Worm (Caenorhabditis elegans) whole organism, L4 larva: ENCODE data around the gene mlk-1.

Experiments used
- F26F4.8 ChIP-seq: fragments of 200-800 bp; sonication (Bioruptor generic); conservative IDR thresholded peaks from 2 replicates; pipeline ENCODE4 v1.3.6; 2022; ENCODE audit warnings: missing genetic modification characterization, missing compliant biosample characterization
- F44E2.7 ChIP-seq: fragments of 200-800 bp; sonication (Bioruptor generic); IDR thresholded peaks from 2 replicates; pipeline ENCODE4 v2.1.2; 2022; ENCODE audit warnings: missing genetic modification characterization, missing compliant biosample characterization
- F49E8.2 ChIP-seq: sonication (generic microtip); optimal IDR thresholded peaks from 2 replicates; lab custom pipeline; 2016; ENCODE audit warnings: missing compliant biosample characterization, mild to moderate bottlenecking, missing genetic modification characterization, borderline replicate concordance
- T20F7.1 ChIP-seq: fragments of 200-800 bp; sonication (Bioruptor generic); optimal IDR thresholded peaks from 2 replicates; lab custom pipeline; 2018; ENCODE audit warnings: mild to moderate bottlenecking, missing genetic modification characterization, missing compliant biosample characterization
- Y105C5A.15 ChIP-seq: fragments of 200-800 bp; sonication (Bioruptor generic); IDR thresholded peaks from 2 replicates; pipeline ENCODE4 v1.3.6; 2022; ENCODE audit warnings: missing genetic modification characterization, missing compliant biosample characterization
- Y5F2A.4 ChIP-seq: fragments of 200-800 bp; sonication (Bioruptor generic); optimal IDR thresholded peaks from 2 replicates; lab custom pipeline; 2018; ENCODE audit warnings: mild to moderate bottlenecking, missing genetic modification characterization, missing compliant biosample characterization
- ZK337.2 ChIP-seq: fragments of 200-800 bp; sonication (Bioruptor generic); IDR thresholded peaks from 2 replicates; pipeline ENCODE4 v1.3.6; 2022; ENCODE audit warnings: missing genetic modification reagents, missing genetic modification characterization, missing compliant biosample characterization
- aly-2 ChIP-seq: sonication (generic microtip); optimal IDR thresholded peaks from 2 replicates; lab custom pipeline; 2018; ENCODE audit warnings: missing biosample characterization, missing genetic modification characterization
- arid-1 ChIP-seq: fragments of 200-800 bp; sonication (Bioruptor generic); conservative IDR thresholded peaks from 2 replicates; pipeline ENCODE4 v1.3.6; 2022; ENCODE audit warnings: missing genetic modification reagents, missing genetic modification characterization, missing compliant biosample characterization
- ceh-20 ChIP-seq: fragments of 200-800 bp; sonication (Bioruptor generic); IDR thresholded peaks from 2 replicates; pipeline ENCODE4 v1.3.6; 2022; ENCODE audit warnings: missing genetic modification reagents, missing genetic modification characterization, missing compliant biosample characterization
- ceh-28 ChIP-seq: fragments of 150-350 bp; optimal IDR thresholded peaks from 2 replicates; lab custom pipeline; 2014; ENCODE audit warnings: missing biosample characterization, missing genetic modification reagents, missing genetic modification characterization
- ceh-32 ChIP-seq: sonication (generic microtip); optimal IDR thresholded peaks from 2 replicates; lab custom pipeline; 2016; ENCODE audit warnings: mild to moderate bottlenecking, missing genetic modification characterization, missing compliant biosample characterization; ENCODE audit not compliant: poor library complexity
- ceh-44 ChIP-seq: fragments of 200-800 bp; sonication (Bioruptor generic); IDR thresholded peaks from 2 replicates; pipeline ENCODE4 v1.3.6; 2022; ENCODE audit warnings: missing genetic modification reagents, missing genetic modification characterization, missing compliant biosample characterization
- daf-16 ChIP-seq, 3 experiments: sonication (generic microtip); optimal IDR thresholded peaks; 2 replicates each; lab custom pipeline; 2016 to 2017; ENCODE audit warnings: missing genetic modification characterization in 3 of 3, missing genetic modification reagents in 3 of 3, mild to moderate bottlenecking in 2 of 3, missing compliant biosample characterization in 2 of 3, missing biosample characterization in 1 of 3, moderate library complexity in 1 of 3
- daf-19 ChIP-seq: fragments of 200-800 bp; sonication (Bioruptor generic); conservative IDR thresholded peaks from 2 replicates; pipeline ENCODE4 v1.3.6; 2022; ENCODE audit warnings: missing genetic modification characterization, missing compliant biosample characterization
- dmd-6 ChIP-seq: fragments of 200-800 bp; sonication (Bioruptor generic); IDR thresholded peaks from 2 replicates; pipeline ENCODE4 v1.3.6; 2022; ENCODE audit warnings: missing genetic modification reagents, missing genetic modification characterization, missing compliant biosample characterization
- dmd-9 ChIP-seq: fragments of 200-800 bp; sonication (Bioruptor generic); IDR thresholded peaks from 2 replicates; pipeline ENCODE4 v1.3.6; 2022; ENCODE audit warnings: missing genetic modification reagents, missing genetic modification characterization, missing compliant biosample characterization
- dpl-1 ChIP-seq: fragments of 150-350 bp; optimal IDR thresholded peaks from 2 replicates; lab custom pipeline; 2014; ENCODE audit warnings: missing biosample characterization, missing genetic modification reagents, missing genetic modification characterization
- egl-27 ChIP-seq: sonication (generic microtip); optimal IDR thresholded peaks from 3 replicates; lab custom pipeline; 2017; ENCODE audit warnings: missing biosample characterization, missing genetic modification reagents, missing genetic modification characterization
- gei-8 ChIP-seq: fragments of 200-800 bp; sonication (Bioruptor generic); optimal IDR thresholded peaks from 2 replicates; lab custom pipeline; 2018; ENCODE audit warnings: mild to moderate bottlenecking, missing genetic modification characterization, missing compliant biosample characterization
- hif-1 ChIP-seq, 2 experiments: sonication (generic microtip); optimal IDR thresholded peaks; 2 replicates each; lab custom pipeline; 2016 to 2017; ENCODE audit warnings: missing compliant biosample characterization in 2 of 2, missing genetic modification characterization in 2 of 2, missing genetic modification reagents in 2 of 2, missing genotype in 2 of 2, mild to moderate bottlenecking in 1 of 2
- hlh-11 ChIP-seq: fragments of 200-800 bp; sonication (Bioruptor generic); optimal IDR thresholded peaks from 2 replicates; lab custom pipeline; 2018; ENCODE audit warnings: mild to moderate bottlenecking, missing genetic modification characterization, missing compliant biosample characterization
- hlh-30 ChIP-seq: sonication (generic microtip); optimal IDR thresholded peaks from 2 replicates; lab custom pipeline; 2017; ENCODE audit warnings: antibody characterized with exemption, mild to moderate bottlenecking, missing genetic modification characterization, missing compliant biosample characterization; ENCODE audit not compliant: insufficient read depth
- lim-7 ChIP-seq: fragments of 200-800 bp; sonication (Bioruptor generic); IDR thresholded peaks from 2 replicates; pipeline ENCODE4 v1.3.6; 2022; ENCODE audit warnings: missing genetic modification characterization, missing compliant biosample characterization
- lin-38 ChIP-seq: fragments of 200-800 bp; sonication (Bioruptor generic); IDR thresholded peaks from 2 replicates; pipeline ENCODE4 v1.3.6; 2022; ENCODE audit warnings: missing genetic modification reagents, missing genetic modification characterization, missing compliant biosample characterization
- lin-39 ChIP-seq: fragments of 150-350 bp; optimal IDR thresholded peaks from 2 replicates; lab custom pipeline; 2014; ENCODE audit warnings: missing biosample characterization, missing genetic modification reagents, missing genetic modification characterization
- lir-3 ChIP-seq: sonication (generic microtip); optimal IDR thresholded peaks from 2 replicates; lab custom pipeline; 2016; ENCODE audit warnings: mild to moderate bottlenecking, missing genetic modification characterization, missing compliant biosample characterization
- lsy-2 ChIP-seq, 2 experiments: fragments of 150-350 bp in 1 of 2; sonication (generic microtip) in 1 of 2; optimal IDR thresholded peaks; 2 replicates each; lab custom pipeline; 2014 to 2017; ENCODE audit warnings: missing biosample characterization in 2 of 2, missing genetic modification characterization in 2 of 2
- madf-9 ChIP-seq: fragments of 200-800 bp; sonication (Bioruptor generic); conservative IDR thresholded peaks from 2 replicates; pipeline ENCODE4 v1.3.6; 2022; ENCODE audit warnings: missing genetic modification reagents, missing genetic modification characterization, missing compliant biosample characterization
- mep-1 ChIP-seq: fragments of 150-350 bp; sonication (generic microtip); optimal IDR thresholded peaks from 3 replicates; lab custom pipeline; 2014; ENCODE audit warnings: missing biosample characterization, missing genetic modification characterization
- mxl-2 ChIP-seq: fragments of 200-800 bp; sonication (Bioruptor generic); conservative IDR thresholded peaks from 2 replicates; pipeline ENCODE4 v1.3.6; 2022; ENCODE audit warnings: missing genetic modification reagents, missing genetic modification characterization, missing compliant biosample characterization
- nhr-102 ChIP-seq: sonication (generic microtip); optimal IDR thresholded peaks from 2 replicates; lab custom pipeline; 2016; ENCODE audit warnings: mild to moderate bottlenecking, missing genetic modification characterization, moderate library complexity, missing compliant biosample characterization
- nhr-237 ChIP-seq: sonication (generic microtip); optimal IDR thresholded peaks from 2 replicates; lab custom pipeline; 2017; ENCODE audit warnings: missing biosample characterization, missing genetic modification characterization
- nhr-28 ChIP-seq: fragments of 150-350 bp; optimal IDR thresholded peaks from 2 replicates; lab custom pipeline; 2014; ENCODE audit warnings: missing biosample characterization, missing genetic modification characterization
- nhr-42 ChIP-seq: fragments of 200-800 bp; sonication (Bioruptor generic); IDR thresholded peaks from 2 replicates; pipeline ENCODE4 v1.3.6; 2022; ENCODE audit warnings: missing genetic modification characterization, missing compliant biosample characterization
- nhr-6 ChIP-seq: fragments of 150-350 bp; optimal IDR thresholded peaks from 2 replicates; lab custom pipeline; 2014; ENCODE audit warnings: missing biosample characterization, missing genetic modification characterization
- pha-4 ChIP-seq, 2 experiments: fragments of 150-350 bp in 1 of 2; fragments of 200-800 bp in 1 of 2; sonication (Bioruptor generic) in 1 of 2; IDR thresholded peaks in 1 of 2; optimal IDR thresholded peaks in 1 of 2; 2 replicates each; pipeline versions ENCODE4 v1.3.6 to Lab custom; 2014 to 2022; ENCODE audit warnings: missing genetic modification characterization in 2 of 2, missing genetic modification reagents in 2 of 2, missing biosample characterization in 1 of 2, missing compliant biosample characterization in 1 of 2
- pqm-1 ChIP-seq: sonication (generic microtip); optimal IDR thresholded peaks from 2 replicates; lab custom pipeline; 2017; ENCODE audit warnings: missing biosample characterization, missing genetic modification characterization
- saeg-2 ChIP-seq: fragments of 200-800 bp; sonication (Bioruptor generic); IDR thresholded peaks from 2 replicates; pipeline ENCODE4 v1.3.6; 2022; ENCODE audit warnings: missing genetic modification reagents, missing genetic modification characterization, missing compliant biosample characterization
- unc-130 ChIP-seq: sonication (generic microtip); optimal IDR thresholded peaks from 2 replicates; lab custom pipeline; 2016; ENCODE audit warnings: missing genetic modification reagents, missing genetic modification characterization, missing compliant biosample characterization
- unc-62 ChIP-seq, 3 experiments: fragments of 150-350 bp in 1 of 3; sonication (generic microtip); optimal IDR thresholded peaks in 2 of 3; peaks in 1 of 3; 1 replicate in 1 of 3; 2 replicates in 2 of 3; lab custom pipeline; 2014 to 2017; ENCODE audit warnings: missing biosample characterization in 3 of 3, missing genetic modification characterization in 3 of 3, missing genetic modification reagents in 3 of 3, missing genotype in 1 of 3
- vab-7 ChIP-seq: fragments of 200-800 bp; sonication (Bioruptor generic); IDR thresholded peaks from 2 replicates; pipeline ENCODE4 v1.3.6; 2022; ENCODE audit warnings: missing genetic modification reagents, missing genetic modification characterization, missing compliant biosample characterization
- zfp-2 ChIP-seq: sonication (generic microtip); optimal IDR thresholded peaks from 2 replicates; lab custom pipeline; 2016; ENCODE audit warnings: mild to moderate bottlenecking, missing genetic modification characterization, missing compliant biosample characterization
- zip-11 ChIP-seq: fragments of 200-800 bp; sonication (Bioruptor generic); IDR thresholded peaks from 2 replicates; pipeline ENCODE4 v1.3.6; 2022; ENCODE audit warnings: missing genetic modification characterization, missing compliant biosample characterization
- zip-2 ChIP-seq: fragments of 150-350 bp; optimal IDR thresholded peaks from 2 replicates; lab custom pipeline; 2014; ENCODE audit warnings: missing biosample characterization, missing genetic modification characterization

mlk-1 gene

DNA sequence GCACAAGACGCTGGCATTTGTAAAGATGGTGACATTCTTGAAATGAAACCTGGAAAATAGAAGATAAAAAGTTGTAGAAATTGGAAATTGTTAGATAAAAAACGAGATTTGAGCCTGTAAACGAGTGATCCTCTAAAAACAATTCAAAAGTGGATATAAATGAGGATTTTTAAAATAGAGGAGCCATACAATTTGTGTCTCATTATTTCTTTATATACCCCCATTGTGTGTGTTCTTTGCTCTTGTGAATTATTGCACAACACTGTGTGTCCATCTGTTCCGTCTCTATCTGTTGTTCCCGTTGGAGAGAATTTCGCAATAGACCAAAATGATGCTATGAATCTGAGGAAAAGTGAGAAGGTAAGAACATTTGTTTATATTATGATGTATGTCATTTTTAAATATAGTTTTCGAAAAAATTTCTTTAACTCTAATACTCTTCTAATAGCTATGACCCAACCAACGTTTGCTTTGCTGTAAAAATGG is 22.4 kb upstream of the mlk-1 start, which contains the start of gene Y58A7A.5:
Y58A7A.5 (minus strand) TSS at position 51 of the 486 bp plus-strand sequence.
- TF ChIP-seq mep-1: peak; percentile 35
- peak; percentile 57; the same call in 1 of the 2 replicates for TF ChIP-seq dmd-6 (GFP tag; lab: Robert Waterston, UW)
- peak in 1 of 2 experiments; percentile 59 for TF ChIP-seq lsy-2 (tag; optimal IDR thresholded peaks at IDR 0.05; lab: Kevin White, UChicago)
- TF ChIP-seq hif-1 (tag; optimal IDR thresholded peaks at IDR 0.05; lab: Kevin White, UChicago): peak in 1 of 2 experiments; percentile 39
- TF ChIP-seq zip-11: no peak
- peak in 1 of 2 experiments; percentile 54 for TF ChIP-seq daf-16 (GFP tag; optimal IDR thresholded peaks at IDR 0.05; lab: Kevin White, UChicago)
- no peak for TF ChIP-seq daf-16 (tag; optimal IDR thresholded peaks at IDR 0.05; lab: Kevin White, UChicago)
- TF ChIP-seq lir-3 (tag; lab: Kevin White, UChicago): no peak
- peak; percentile 98 for TF ChIP-seq zip-2 (tag; lab: Kevin White, UChicago)
- TF ChIP-seq Y105C5A.15 (GFP tag; lab: Robert Waterston, UW): no peak
- TF ChIP-seq unc-62 (GFP tag; optimal IDR thresholded peaks at IDR 0.05 in 1 of 2; lab: Kevin White, UChicago): no peak
- TF ChIP-seq unc-62 (tag; optimal IDR thresholded peaks at IDR 0.05; lab: Kevin White, UChicago): no peak
- TF ChIP-seq F26F4.8 (GFP tag; lab: Robert Waterston, UW): no peak
- TF ChIP-seq lin-39 (tag; lab: Kevin White, UChicago): no peak
- TF ChIP-seq mxl-2 (GFP tag; lab: Robert Waterston, UW): no peak
- no peak for TF ChIP-seq lin-38
- no peak for TF ChIP-seq daf-19
- no peak for TF ChIP-seq arid-1 (GFP tag; lab: Robert Waterston, UW)
- TF ChIP-seq unc-130: no peak
- no peak for TF ChIP-seq ceh-20 (GFP tag; lab: Robert Waterston, UW)
- TF ChIP-seq nhr-42 (GFP tag; lab: Robert Waterston, UW): no peak
- no peak for TF ChIP-seq ceh-28
- no peak for TF ChIP-seq egl-27 (tag; lab: Kevin White, UChicago)
- no peak for TF ChIP-seq nhr-237 (tag; lab: Kevin White, UChicago)
- peak; percentile 49 for TF ChIP-seq T20F7.1
- no peak for TF ChIP-seq aly-2 (tag; lab: Kevin White, UChicago)
- peak; percentile 28 for TF ChIP-seq dpl-1
- TF ChIP-seq dmd-9 (GFP tag; lab: Robert Waterston, UW): no peak
- no peak for TF ChIP-seq madf-9
- TF ChIP-seq hlh-30 (tag; lab: Kevin White, UChicago): no peak
- no peak for TF ChIP-seq nhr-102 (tag; lab: Kevin White, UChicago)
- peak; percentile 40 for TF ChIP-seq hlh-11
- no peak for TF ChIP-seq ceh-32 (tag; lab: Kevin White, UChicago)
- no peak for TF ChIP-seq Y5F2A.4 (GFP tag; lab: Kevin White, UChicago)
- no peak for TF ChIP-seq gei-8 (GFP tag; lab: Kevin White, UChicago)
- TF ChIP-seq nhr-6 (tag; lab: Kevin White, UChicago): peak; percentile 60
- no peak for TF ChIP-seq vab-7 (GFP tag; lab: Robert Waterston, UW)
- no peak for TF ChIP-seq F44E2.7 (GFP tag; lab: Robert Waterston, UW)
- no peak for TF ChIP-seq saeg-2
- peak; percentile 64 for TF ChIP-seq nhr-28 (tag; lab: Kevin White, UChicago)
- TF ChIP-seq zfp-2 (tag; lab: Kevin White, UChicago): no peak
- no peak for TF ChIP-seq ceh-44 (GFP tag; lab: Robert Waterston, UW)
- TF ChIP-seq pha-4 (GFP tag; IDR thresholded peaks at IDR 0.05; lab: Robert Waterston, UW): no peak
- peak; percentile 19 for TF ChIP-seq pha-4 (tag; optimal IDR thresholded peaks at IDR 0.05; lab: Kevin White, UChicago)
- no peak for TF ChIP-seq ZK337.2
- no peak for TF ChIP-seq lim-7 (GFP tag; lab: Robert Waterston, UW)
- peak; percentile 6 for TF ChIP-seq pqm-1
- TF ChIP-seq F49E8.2 (tag; lab: Kevin White, UChicago): no peak
